Worm (Caenorhabditis elegans): ENCODE data around the gene F14H12.17.

DNA sequence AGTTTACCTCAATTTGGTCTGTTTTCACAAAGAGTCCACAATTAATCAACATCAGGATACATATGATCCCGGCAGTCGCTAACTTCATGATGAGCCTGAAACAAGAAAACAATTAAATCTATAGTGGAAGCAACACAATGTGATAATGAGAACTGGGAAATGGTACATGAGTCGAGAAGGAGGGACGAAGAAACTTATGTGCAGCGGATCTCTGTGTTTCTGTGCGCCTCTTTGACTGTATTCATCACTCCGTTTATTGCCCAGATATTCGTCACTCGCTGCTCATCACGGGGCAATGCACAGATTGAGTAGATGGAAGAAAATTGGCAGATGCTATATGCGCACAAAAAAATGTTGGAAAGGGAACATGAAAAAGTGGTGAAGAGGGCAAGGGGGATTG is 3.1 kb upstream of the F14H12.17 start, which contains the start of gene R160.3:
- TF ChIP-seq tbx-7 (tag; optimal IDR thresholded peaks at IDR 0.05) (no peak), nhr-11 (tag; optimal IDR thresholded peaks at IDR 0.05) (no peak), nhr-232 (tag; optimal IDR thresholded peaks at IDR 0.05) (no peak), pha-2 (tag; optimal IDR thresholded peaks at IDR 0.05) (no peak), ceh-45 (GFP tag; IDR thresholded peaks at IDR 0.05) (no peak), fax-1 (tag; optimal IDR thresholded peaks at IDR 0.05) (no peak), lin-11 (tag; optimal IDR thresholded peaks at IDR 0.05) (no peak), tbx-2 (tag; optimal IDR thresholded peaks at IDR 0.05) (no peak), hlh-13 (GFP tag; optimal IDR thresholded peaks at IDR 0.05) (no peak), ama-1 (optimal IDR thresholded peaks at IDR 0.05) (no peak), hlh-15 (tag; optimal IDR thresholded peaks at IDR 0.05) (no peak), mec-3 (tag; optimal IDR thresholded peaks at IDR 0.05; ENCODE audit: borderline replicate concordance) (no peak)

Data from whole organism, late embryonic.